Fruit fly (Drosophila melanogaster) whole organism, embryonic: ENCODE measurements around the gene hiro.

ENCODE experiments used
- Abd-B ChIP-seq: fragments of 200-800 bp; sonication (Bioruptor generic); optimal IDR thresholded peaks from 2 replicates; lab custom pipeline; 2018; ENCODE audit warnings: missing biosample characterization, mild to moderate bottlenecking, missing genetic modification characterization, moderate library complexity
- Aef1 ChIP-seq: fragments of 200-800 bp; sonication (Bioruptor generic); IDR thresholded peaks from 3 replicates; pipeline ENCODE4 v1.3.6; 2022; ENCODE audit warnings: missing biosample characterization, missing genetic modification characterization
- Asciz ChIP-seq: fragments of 200-800 bp; sonication (Bioruptor generic); optimal IDR thresholded peaks from 2 replicates; lab custom pipeline; 2017; ENCODE audit warnings: missing biosample characterization, mild to moderate bottlenecking, missing genetic modification characterization, missing genetic modification reagents
- Bteb2 ChIP-seq: fragments of 200-800 bp; sonication (Bioruptor generic); optimal IDR thresholded peaks from 2 replicates; lab custom pipeline; 2016; ENCODE audit warnings: missing biosample characterization, missing genetic modification characterization
- CG10267 ChIP-seq: fragments of 200-800 bp; sonication (Bioruptor generic); optimal IDR thresholded peaks from 2 replicates; lab custom pipeline; 2018; ENCODE audit warnings: missing biosample characterization, mild to moderate bottlenecking, missing genetic modification characterization, moderate library complexity
- CG10321 ChIP-seq: fragments of 200-800 bp; sonication (Bioruptor generic); IDR thresholded peaks from 2 replicates; pipeline ENCODE4 v1.3.6; 2022; ENCODE audit warnings: missing biosample characterization, missing genetic modification characterization
- CG10565 ChIP-seq: fragments of 200-800 bp; sonication (Bioruptor generic); optimal IDR thresholded peaks from 3 replicates; lab custom pipeline; 2016; ENCODE audit warnings: missing biosample characterization, mild to moderate bottlenecking, missing genetic modification characterization
- CG11504 ChIP-seq: fragments of 200-800 bp; sonication (Bioruptor generic); optimal IDR thresholded peaks from 3 replicates; lab custom pipeline; 2019; ENCODE audit warnings: missing biosample characterization, mild to moderate bottlenecking, missing genetic modification characterization, moderate library complexity
- CG11560 ChIP-seq: fragments of 200-800 bp; sonication (Bioruptor generic); IDR thresholded peaks from 3 replicates; pipeline ENCODE4 v1.3.6; 2022; ENCODE audit warnings: missing biosample characterization, missing genetic modification characterization
- CG11695 ChIP-seq: fragments of 200-800 bp; sonication (Bioruptor generic); IDR thresholded peaks from 3 replicates; pipeline ENCODE4 v1.3.6; 2022; ENCODE audit warnings: missing biosample characterization, missing genetic modification characterization
- CG12236 ChIP-seq: fragments of 200-800 bp; sonication (Bioruptor generic); optimal IDR thresholded peaks from 2 replicates; lab custom pipeline; 2016; ENCODE audit warnings: missing biosample characterization, missing genetic modification characterization
- CG12769 ChIP-seq: fragments of 200-800 bp; sonication (Bioruptor generic); optimal IDR thresholded peaks from 2 replicates; lab custom pipeline; 2019; ENCODE audit warnings: missing biosample characterization, mild to moderate bottlenecking, missing genetic modification characterization, moderate library complexity
- CG13894 ChIP-seq: fragments of 200-800 bp; sonication (Bioruptor generic); optimal IDR thresholded peaks from 3 replicates; lab custom pipeline; 2018; ENCODE audit warnings: missing biosample characterization, mild to moderate bottlenecking, missing genetic modification characterization, moderate library complexity
- CG15601 ChIP-seq: fragments of 200-800 bp; sonication (Bioruptor generic); optimal IDR thresholded peaks from 3 replicates; lab custom pipeline; 2019; ENCODE audit warnings: missing biosample characterization, mild to moderate bottlenecking, missing genetic modification characterization, moderate library complexity
- CG1603 ChIP-seq: fragments of 200-800 bp; sonication (Bioruptor generic); optimal IDR thresholded peaks from 2 replicates; lab custom pipeline; 2019; ENCODE audit warnings: missing biosample characterization, mild to moderate bottlenecking, missing genetic modification characterization, moderate library complexity
- CG17612 ChIP-seq: fragments of 200-800 bp; sonication (Bioruptor generic); IDR thresholded peaks from 2 replicates; pipeline ENCODE4 v1.3.6; 2022; ENCODE audit warnings: missing biosample characterization, missing genetic modification characterization
- CG31365 ChIP-seq: fragments of 200-800 bp; sonication (Bioruptor generic); optimal IDR thresholded peaks from 2 replicates; lab custom pipeline; 2018; ENCODE audit warnings: missing biosample characterization, mild to moderate bottlenecking, missing genetic modification characterization
- CG34422 ChIP-seq: fragments of 200-800 bp; sonication (Bioruptor generic); IDR thresholded peaks from 3 replicates; pipeline ENCODE4 v1.3.6; 2022; ENCODE audit warnings: missing biosample characterization, missing genetic modification characterization
- CG3726 ChIP-seq: fragments of 200-800 bp; sonication (Bioruptor generic); IDR thresholded peaks from 3 replicates; pipeline ENCODE4, ENCODE4 v1.3.6; 2022; ENCODE audit warnings: missing biosample characterization, missing genetic modification characterization
- CG4282 ChIP-seq: fragments of 200-800 bp; sonication (Bioruptor generic); optimal IDR thresholded peaks from 2 replicates; lab custom pipeline; 2016; ENCODE audit warnings: missing biosample characterization, missing genetic modification characterization
- CG4360 ChIP-seq: fragments of 200-800 bp; sonication (Bioruptor generic); IDR thresholded peaks from 2 replicates; pipeline ENCODE4 v1.3.6; 2022; ENCODE audit warnings: missing biosample characterization, missing genetic modification characterization
- CG4617 ChIP-seq: fragments of 200-800 bp; sonication (Bioruptor generic); optimal IDR thresholded peaks from 3 replicates; lab custom pipeline; 2016; ENCODE audit warnings: missing biosample characterization, missing genetic modification characterization, borderline replicate concordance
- CG4707 ChIP-seq: fragments of 200-800 bp; sonication (Bioruptor generic); optimal IDR thresholded peaks from 2 replicates; lab custom pipeline; 2018; ENCODE audit warnings: missing biosample characterization, mild to moderate bottlenecking, missing genetic modification characterization, moderate library complexity
- CG4730 ChIP-seq: fragments of 200-800 bp; sonication (Bioruptor generic); IDR thresholded peaks from 2 replicates; pipeline ENCODE4 v1.3.6; 2022; ENCODE audit warnings: missing biosample characterization, missing genetic modification characterization
- CG5245 ChIP-seq: fragments of 200-800 bp; sonication (Bioruptor generic); optimal IDR thresholded peaks from 3 replicates; lab custom pipeline; 2016; ENCODE audit warnings: missing biosample characterization, missing genetic modification characterization
- CG7987 ChIP-seq: fragments of 200-800 bp; sonication (Bioruptor generic); optimal IDR thresholded peaks from 2 replicates; lab custom pipeline; 2018; ENCODE audit warnings: missing biosample characterization, mild to moderate bottlenecking, missing genetic modification characterization, moderate library complexity
- Dp ChIP-seq: fragments of 200-800 bp; sonication (Bioruptor generic); optimal IDR thresholded peaks from 2 replicates; lab custom pipeline; 2018; ENCODE audit warnings: missing biosample characterization, mild to moderate bottlenecking, missing genetic modification characterization, moderate library complexity
- E2f2 ChIP-seq: fragments of 200-800 bp; sonication (Bioruptor generic); IDR thresholded peaks from 2 replicates; pipeline ENCODE4 v1.3.6; 2022; ENCODE audit warnings: missing biosample characterization, missing genetic modification characterization
- HLH4C ChIP-seq: fragments of 200-800 bp; sonication (Bioruptor generic); IDR thresholded peaks from 3 replicates; pipeline ENCODE4 v1.3.6; 2022; ENCODE audit warnings: missing biosample characterization, missing genetic modification characterization; ENCODE audit not compliant: partially characterized antibody
- HLH54F ChIP-seq: fragments of 200-800 bp; sonication (Bioruptor generic); optimal IDR thresholded peaks from 3 replicates; lab custom pipeline; 2016; ENCODE audit warnings: missing biosample characterization, missing genetic modification characterization
- MESR4 ChIP-seq: fragments of 200-800 bp; sonication (Bioruptor generic); optimal IDR thresholded peaks from 2 replicates; lab custom pipeline; 2018; ENCODE audit warnings: missing biosample characterization, mild to moderate bottlenecking, missing genetic modification characterization, moderate library complexity
- Mad ChIP-seq: fragments of 200-800 bp; sonication (Bioruptor generic); optimal IDR thresholded peaks from 2 replicates; lab custom pipeline; 2016; ENCODE audit warnings: missing biosample characterization, missing genetic modification characterization
- Mes4 ChIP-seq: fragments of 200-800 bp; sonication (Bioruptor generic); optimal IDR thresholded peaks from 2 replicates; lab custom pipeline; 2016; ENCODE audit warnings: missing biosample characterization, missing genetic modification characterization
- Rx ChIP-seq: fragments of 200-800 bp; sonication (Bioruptor generic); IDR thresholded peaks from 2 replicates; pipeline ENCODE4 v1.3.6; 2022; ENCODE audit warnings: missing biosample characterization, missing genetic modification characterization
- Sin3A ChIP-seq: fragments of >200 bp; optimal IDR thresholded peaks from 2 replicates; lab custom pipeline; 2018
- Sox102F ChIP-seq: fragments of 200-800 bp; sonication (Bioruptor generic); optimal IDR thresholded peaks from 2 replicates; lab custom pipeline; 2018; ENCODE audit warnings: missing biosample characterization, mild to moderate bottlenecking, missing genetic modification characterization, moderate library complexity
- az2 ChIP-seq: fragments of 200-800 bp; sonication (Bioruptor generic); optimal IDR thresholded peaks from 3 replicates; lab custom pipeline; 2016; ENCODE audit warnings: missing biosample characterization, missing genetic modification characterization
- btn ChIP-seq: fragments of 200-800 bp; sonication (Bioruptor generic); optimal IDR thresholded peaks from 2 replicates; lab custom pipeline; 2016; ENCODE audit warnings: missing biosample characterization, missing genetic modification characterization
- crp ChIP-seq, 2 experiments: fragments of 200-800 bp; sonication (Bioruptor generic); optimal IDR thresholded peaks; 2 replicates in 1 of 2; 3 replicates in 1 of 2; lab custom pipeline; 2017; ENCODE audit warnings: missing biosample characterization in 2 of 2, missing genetic modification characterization in 2 of 2, mild to moderate bottlenecking in 1 of 2, moderate library complexity in 1 of 2
- dm ChIP-seq: fragments of 200-800 bp; sonication (Bioruptor generic); optimal IDR thresholded peaks from 3 replicates; lab custom pipeline; 2016; ENCODE audit warnings: missing biosample characterization, missing genetic modification characterization
- dysf ChIP-seq: fragments of 200-800 bp; sonication (Bioruptor generic); IDR thresholded peaks from 3 replicates; pipeline ENCODE4 v1.3.6; 2022; ENCODE audit warnings: missing biosample characterization, missing genetic modification characterization
- fd96Cb ChIP-seq: fragments of 200-800 bp; sonication (Bioruptor generic); optimal IDR thresholded peaks from 2 replicates; lab custom pipeline; 2018; ENCODE audit warnings: missing biosample characterization, mild to moderate bottlenecking, missing genetic modification characterization, moderate library complexity
- hb ChIP-seq: fragments of 200-800 bp; sonication (Bioruptor generic); IDR thresholded peaks from 3 replicates; pipeline ENCODE4 v1.3.6; 2022; ENCODE audit warnings: missing biosample characterization, missing genetic modification characterization; ENCODE audit not compliant: partially characterized antibody
- org-1 ChIP-seq: fragments of 200-800 bp; sonication (Bioruptor generic); optimal IDR thresholded peaks from 2 replicates; lab custom pipeline; 2017; ENCODE audit warnings: missing biosample characterization, missing genetic modification characterization
- scrt ChIP-seq: fragments of 200-800 bp; sonication (Bioruptor generic); optimal IDR thresholded peaks from 2 replicates; lab custom pipeline; 2018; ENCODE audit warnings: missing biosample characterization, mild to moderate bottlenecking, missing genetic modification characterization, moderate library complexity
- sd ChIP-seq: fragments of 200-800 bp; sonication (Bioruptor generic); optimal IDR thresholded peaks from 3 replicates; lab custom pipeline; 2018; ENCODE audit warnings: missing biosample characterization, mild to moderate bottlenecking, missing genetic modification characterization, moderate library complexity
- seq ChIP-seq: fragments of 200-800 bp; sonication (Bioruptor generic); IDR thresholded peaks from 2 replicates; pipeline ENCODE4 v1.3.6; 2022; ENCODE audit warnings: missing biosample characterization, missing genetic modification characterization
- slbo ChIP-seq: fragments of 200-800 bp; sonication (Bioruptor generic); IDR thresholded peaks from 2 replicates; pipeline ENCODE4 v1.3.6; 2022; ENCODE audit warnings: missing biosample characterization, missing genetic modification characterization
- sob ChIP-seq: fragments of 200-800 bp; sonication (Bioruptor generic); IDR thresholded peaks from 2 replicates; pipeline ENCODE4 v1.3.6; 2022; ENCODE audit warnings: missing biosample characterization, missing genetic modification characterization
- stwl ChIP-seq: fragments of 200-800 bp; sonication (Bioruptor generic); optimal IDR thresholded peaks from 3 replicates; lab custom pipeline; 2018; ENCODE audit warnings: missing biosample characterization, mild to moderate bottlenecking, missing genetic modification characterization, moderate library complexity
- tin ChIP-seq: fragments of 200-800 bp; sonication (Bioruptor generic); optimal IDR thresholded peaks from 3 replicates; lab custom pipeline; 2016; ENCODE audit warnings: missing biosample characterization, missing genetic modification characterization

The hiro gene

dm6 chr3L:654019-654418 lies 33.7 kb downstream of the hiro start, which contains the start of the genes MED30 and Rev1 (continued):
- TF ChIP-seq stwl (tag; lab: Kevin White, UChicago), result peak; percentile 92
- TF ChIP-seq fd96Cb (tag; lab: Kevin White, UChicago), result peak; percentile 85
- peak; percentile 93 for TF ChIP-seq dysf (GFP tag; lab: Robert Waterston, UW)
- peak; percentile 95 for TF ChIP-seq Bteb2 (GFP tag; lab: Kevin White, UChicago)
- peak; percentile 71 for TF ChIP-seq CG4707 (GFP tag; lab: Kevin White, UChicago)
- TF ChIP-seq CG4282 (GFP tag; lab: Kevin White, UChicago), result peak; percentile 95
- TF ChIP-seq Asciz, result peak; percentile 84
- TF ChIP-seq Rx (GFP tag; lab: Robert Waterston, UW), result peak; percentile 88
- peak; percentile 54 for TF ChIP-seq CG10565 (GFP tag; lab: Kevin White, UChicago)
- TF ChIP-seq Abd-B, result peak; percentile 91
- TF ChIP-seq CG3726 (GFP tag; lab: Robert Waterston, UW), result 0 out of 3 replicates have a peak, but pooled peaks have one; percentile 42
- peak; percentile 95 for TF ChIP-seq Mad (GFP tag; lab: Kevin White, UChicago)
- peak; percentile 87 for TF ChIP-seq CG12236
- peak; percentile 70 for TF ChIP-seq CG10321
- peak; percentile 94 for TF ChIP-seq az2 (GFP tag; lab: Kevin White, UChicago)
- peak; percentile 98 for TF ChIP-seq HLH54F
- TF ChIP-seq MESR4 (GFP tag; lab: Kevin White, UChicago), result peak; percentile 73
- TF ChIP-seq CG7987 (GFP tag; lab: Kevin White, UChicago), result peak; percentile 90
- TF ChIP-seq Aef1 (GFP tag; lab: Robert Waterston, UW), result peak; percentile 87
- TF ChIP-seq CG13894 (tag; lab: Kevin White, UChicago), result no peak
- TF ChIP-seq CG4730 (GFP tag; lab: Robert Waterston, UW), result peak; percentile 84
- TF ChIP-seq CG10267, result peak; percentile 99
- TF ChIP-seq Mes4 (GFP tag; lab: Kevin White, UChicago), result peak; percentile 87
- TF ChIP-seq CG31365 (tag; lab: Kevin White, UChicago), result peak; percentile 68
- TF ChIP-seq CG34422 (GFP tag; lab: Robert Waterston, UW), result peak; percentile 86
- TF ChIP-seq org-1, result peak; percentile 75
- TF ChIP-seq CG11695 (GFP tag; lab: Robert Waterston, UW), result peak; percentile 69; the same call in 2 of the 3 replicates
- TF ChIP-seq tin (GFP tag; lab: Kevin White, UChicago), result peak; percentile 95
- TF ChIP-seq CG15601 (tag; lab: Kevin White, UChicago), result peak; percentile 89
- TF ChIP-seq CG11560 (tag; lab: Robert Waterston, UW), result peak; percentile 77

DNA sequence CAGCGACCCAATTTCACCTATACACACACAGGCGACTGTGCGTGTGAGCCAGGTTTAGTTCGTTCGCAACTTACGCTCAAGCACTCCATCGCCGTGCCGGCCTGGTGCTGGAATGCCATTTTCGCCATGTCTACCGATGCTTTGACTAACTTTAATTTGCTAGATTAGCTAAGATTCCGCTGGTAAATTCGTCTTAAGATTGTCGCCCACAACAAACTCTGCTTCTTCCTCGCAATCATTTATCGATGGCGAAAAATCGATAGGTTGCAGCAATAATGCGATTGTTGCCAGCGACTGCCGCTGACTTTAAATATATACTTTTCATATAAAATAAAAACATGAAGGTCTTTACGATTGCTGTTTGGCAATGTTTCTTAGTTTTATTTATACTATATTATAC lies 35.1 kb downstream of the hiro start, which contains the start of gene CG3402:
TSS of gene CG3402 (minus strand) at position 245 of the 400 bp plus-strand sequence.
- no peak for TF ChIP-seq CG5245 (GFP tag; lab: Kevin White, UChicago)
- no peak for TF ChIP-seq slbo
- TF ChIP-seq CG17612, result no peak
- no peak for TF ChIP-seq CG4360 (GFP tag; lab: Robert Waterston, UW)
- TF ChIP-seq scrt, result no peak
- peak; percentile 11 for TF ChIP-seq sd
- TF ChIP-seq dm (GFP tag; lab: Kevin White, UChicago), result no peak
- no peak for TF ChIP-seq Sox102F
- 0 out of 2 replicates have a peak, but pooled peaks have one; percentile 9 for TF ChIP-seq sob (GFP tag; lab: Robert Waterston, UW)
- peak; percentile 62; the same call in 1 of the 3 replicates for TF ChIP-seq hb (GFP tag; lab: Robert Waterston, UW)
- TF ChIP-seq crp (GFP tag; optimal IDR thresholded peaks at IDR 0.05; lab: Kevin White, UChicago), result peak in 1 of 2 experiments; percentile 40
- TF ChIP-seq CG4617 (GFP tag; lab: Kevin White, UChicago), result peak; percentile 67
- peak; percentile 86 for TF ChIP-seq E2f2 (GFP tag; lab: Robert Waterston, UW)
- no peak for TF ChIP-seq seq (GFP tag; lab: Robert Waterston, UW)
- no peak for TF ChIP-seq btn (GFP tag; lab: Kevin White, UChicago)
- TF ChIP-seq CG1603, result peak; percentile 4
- no peak for TF ChIP-seq CG11695 (GFP tag; lab: Robert Waterston, UW)
- peak; percentile 94 for TF ChIP-seq CG11504
- no peak for TF ChIP-seq az2 (GFP tag; lab: Kevin White, UChicago)
- TF ChIP-seq Sin3A, result peak; percentile 4
- TF ChIP-seq CG12769 (tag; lab: Kevin White, UChicago), result peak; percentile 52
- peak; percentile 85 for TF ChIP-seq HLH4C (GFP tag; lab: Robert Waterston, UW)
- peak; percentile 79 for TF ChIP-seq Dp
